Worm (Caenorhabditis elegans): ENCODE data around the gene col-129.

col-129 gene

ce11 chrIV:12096479-12096878 is 13.8 kb downstream of the col-129 start, which contains the start of gene mon-2:
mon-2 (plus strand) TSS chrIV:12096779.
- TF ChIP-seq lsy-12 (tag; optimal IDR thresholded peaks at IDR 0.05) (no peak), sea-2 (GFP tag; optimal IDR thresholded peaks at IDR 0.05) (no peak), ztf-4 (tag; optimal IDR thresholded peaks at IDR 0.05) (no peak), pha-4 (tag; optimal IDR thresholded peaks at IDR 0.05) (no peak), nhr-12 (tag; optimal IDR thresholded peaks at IDR 0.05) (no peak), mdl-1 (tag; optimal IDR thresholded peaks at IDR 0.05) (no peak), hmg-11 (tag; optimal IDR thresholded peaks at IDR 0.05) (no peak), skn-1 (tag; optimal IDR thresholded peaks at IDR 0.05) (no peak), fkh-2 (tag; optimal IDR thresholded peaks at IDR 0.05) (no peak), ama-1 (optimal IDR thresholded peaks at IDR 0.05) (no peak), egl-27 (tag; optimal IDR thresholded peaks at IDR 0.05) (no peak), R02D3.7 (tag; optimal IDR thresholded peaks at IDR 0.05) (no peak), nhr-77 (tag; optimal IDR thresholded peaks at IDR 0.05) (no peak), elt-1 (tag; optimal IDR thresholded peaks at IDR 0.05) (no peak), lin-15B (tag; optimal IDR thresholded peaks at IDR 0.05) (no peak), nfya-1 (tag; optimal IDR thresholded peaks at IDR 0.05; ENCODE audit: insufficient read depth) (no peak), elt-3 (tag; optimal IDR thresholded peaks at IDR 0.05) (no peak), nhr-67 (tag; optimal IDR thresholded peaks at IDR 0.05) (no peak), ceh-82 (tag; optimal IDR thresholded peaks at IDR 0.05) (no peak), nhr-11 (tag; optimal IDR thresholded peaks at IDR 0.05) (no peak)

ce11 chrIV:12093819-12094218 is 16.4 kb downstream of the col-129 start, which contains the start of gene F11A10.5:
F11A10.5 (plus strand) TSS chrIV:12094119.
- TF ChIP-seq eor-1 (tag; optimal IDR thresholded peaks at IDR 0.05) (no peak), nhr-23 (tag; optimal IDR thresholded peaks at IDR 0.05) (peak; percentile 7), lin-15B (tag; optimal IDR thresholded peaks at IDR 0.05) (peak; percentile 41), ama-1 (optimal IDR thresholded peaks at IDR 0.05) (no peak), lin-39 (tag; optimal IDR thresholded peaks at IDR 0.05) (no peak), daf-12 (tag; optimal IDR thresholded peaks at IDR 0.05) (no peak), ceh-9 (tag; optimal IDR thresholded peaks at IDR 0.05) (no peak), fkh-10 (GFP tag; optimal IDR thresholded peaks at IDR 0.05) (no peak), nhr-25 (tag; optimal IDR thresholded peaks at IDR 0.05) (peak; percentile 22)

- no peak for TF ChIP-seq ztf-4 (tag; optimal IDR thresholded peaks at IDR 0.05)
- TF ChIP-seq ztf-11 (tag; optimal IDR thresholded peaks at IDR 0.05): no peak
- TF ChIP-seq nhr-11 (tag; optimal IDR thresholded peaks at IDR 0.05): no peak
- no peak for TF ChIP-seq ZK546.5 (tag; optimal IDR thresholded peaks at IDR 0.05)
- TF ChIP-seq tbx-2 (tag; optimal IDR thresholded peaks at IDR 0.05): no peak
- no peak for TF ChIP-seq nhr-76 (tag; optimal IDR thresholded peaks at IDR 0.05)
- TF ChIP-seq elt-2 (tag; optimal IDR thresholded peaks at IDR 0.05): no peak
- TF ChIP-seq fos-1 (tag; optimal IDR thresholded peaks at IDR 0.05): no peak
- TF ChIP-seq elt-1 (tag; optimal IDR thresholded peaks at IDR 0.05): no peak
- no peak for TF ChIP-seq nhr-43 (tag; optimal IDR thresholded peaks at IDR 0.05; ENCODE audit: poor library complexity, severe bottlenecking)
Observed at ce11 chrIV:12093384-12093783, 16.9 kb downstream of the col-129 start, which contains the start of gene cpsf-4. cpsf-4 (minus strand) TSS chrIV:12093445.

DNA sequence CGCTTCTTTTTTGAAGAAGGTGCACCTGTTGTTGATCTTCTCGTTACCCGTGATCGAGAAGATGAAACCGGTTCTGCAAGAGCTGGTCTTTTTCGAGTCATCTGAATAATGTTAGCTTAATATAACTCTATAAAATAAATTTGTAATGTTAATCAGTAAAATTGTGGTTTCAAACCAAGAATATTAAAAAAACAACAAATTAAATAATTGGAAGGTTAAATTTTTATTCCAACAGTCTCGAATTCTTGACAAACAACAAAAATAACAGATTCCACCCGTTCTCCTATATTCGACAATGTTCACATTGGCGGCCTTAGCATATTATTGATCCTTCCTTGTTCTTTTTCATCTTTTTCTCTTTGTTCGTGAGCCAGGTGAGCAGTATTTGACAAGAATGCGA is 18.1 kb downstream of the col-129 start, which contains the start of gene mig-32:
Gene mig-32, minus strand, starts transcription at position 101 of the 400 bp plus-strand sequence.
- no peak for TF ChIP-seq ama-1 (optimal IDR thresholded peaks at IDR 0.05)
- no peak for TF ChIP-seq skn-1 (tag; optimal IDR thresholded peaks at IDR 0.05)
- TF ChIP-seq ceh-82 (tag; optimal IDR thresholded peaks at IDR 0.05): no peak
- no peak for TF ChIP-seq lin-15B (tag; optimal IDR thresholded peaks at IDR 0.05)
- TF ChIP-seq R02D3.7 (tag; optimal IDR thresholded peaks at IDR 0.05): no peak
- TF ChIP-seq sea-2 (GFP tag; optimal IDR thresholded peaks at IDR 0.05): no peak
- TF ChIP-seq ZK546.5 (tag; optimal IDR thresholded peaks at IDR 0.05): no peak
- TF ChIP-seq lsy-12 (tag; optimal IDR thresholded peaks at IDR 0.05): no peak
- TF ChIP-seq lin-39 (tag; optimal IDR thresholded peaks at IDR 0.05): no peak
- no peak for TF ChIP-seq elt-2 (tag; optimal IDR thresholded peaks at IDR 0.05)
- no peak for TF ChIP-seq fos-1 (tag; optimal IDR thresholded peaks at IDR 0.05)
- no peak for TF ChIP-seq nhr-67 (tag; optimal IDR thresholded peaks at IDR 0.05)
- no peak for TF ChIP-seq egl-27 (tag; optimal IDR thresholded peaks at IDR 0.05)
- no peak for TF ChIP-seq nhr-77 (tag; optimal IDR thresholded peaks at IDR 0.05)
- no peak for TF ChIP-seq mdl-1 (tag; optimal IDR thresholded peaks at IDR 0.05)
- no peak for TF ChIP-seq fkh-2 (tag; optimal IDR thresholded peaks at IDR 0.05)
- TF ChIP-seq snpc-4 (tag; optimal IDR thresholded peaks at IDR 0.05): no peak
- no peak for TF ChIP-seq nhr-12 (tag; optimal IDR thresholded peaks at IDR 0.05)
- TF ChIP-seq hmg-11 (tag; optimal IDR thresholded peaks at IDR 0.05): no peak

All from whole organism, L3 larva.